Worm (Caenorhabditis elegans): Measurements from ENCODE around the gene C47E8.3.

ce11 chrV:14659595-14659994, 20.5 kb upstream of the C47E8.3 start:
- no peak for TF ChIP-seq ztf-11 (tag; optimal IDR thresholded peaks at IDR 0.05)
- no peak for TF ChIP-seq snpc-4 (tag; optimal IDR thresholded peaks at IDR 0.05)
- no peak for TF ChIP-seq pha-4 (tag; optimal IDR thresholded peaks at IDR 0.05)
- TF ChIP-seq unc-120 (tag; optimal IDR thresholded peaks at IDR 0.05; ENCODE audit: poor library complexity, severe bottlenecking) = no peak
- no peak for TF ChIP-seq nhr-28 (tag; optimal IDR thresholded peaks at IDR 0.05)
- no peak for TF ChIP-seq drap-1 (GFP tag; optimal IDR thresholded peaks at IDR 0.05)
- no peak for TF ChIP-seq tbx-8 (GFP tag; optimal IDR thresholded peaks at IDR 0.05)
- TF ChIP-seq mep-1 (tag; optimal IDR thresholded peaks at IDR 0.05) = no peak
- TF ChIP-seq hlh-1 (tag; optimal IDR thresholded peaks at IDR 0.05) = no peak
- TF ChIP-seq lsy-2 (tag; optimal IDR thresholded peaks at IDR 0.05) = no peak
- TF ChIP-seq ceh-43 (GFP tag; optimal IDR thresholded peaks at IDR 0.05) = no peak
- TF ChIP-seq nhr-237 (tag; optimal IDR thresholded peaks at IDR 0.05) = no peak

All from whole organism, mixed stage, embryonic.